Worm (Caenorhabditis elegans) whole organism, L4 larva: ENCODE measurements around the gene B0218.5.

Experiments used
- F10B5.3 ChIP-seq: sonication (generic microtip); optimal IDR thresholded peaks from 2 replicates; lab custom pipeline; 2016; ENCODE audit warnings: mild to moderate bottlenecking, missing genetic modification characterization, missing compliant biosample characterization
- F26F4.8 ChIP-seq: fragments of 200-800 bp; sonication (Bioruptor generic); conservative IDR thresholded peaks from 2 replicates; pipeline ENCODE4 v1.3.6; 2022; ENCODE audit warnings: missing genetic modification characterization, missing compliant biosample characterization
- F37D6.2 ChIP-seq: sonication (generic microtip); optimal IDR thresholded peaks from 2 replicates; lab custom pipeline; 2016; ENCODE audit warnings: mild to moderate bottlenecking, missing genetic modification characterization, missing compliant biosample characterization
- T26A8.4 ChIP-seq: fragments of 200-800 bp; sonication (Bioruptor generic); IDR thresholded peaks from 2 replicates; pipeline ENCODE4 v1.3.6; 2022; ENCODE audit warnings: missing genetic modification characterization, missing compliant biosample characterization
- Y105C5A.15 ChIP-seq: fragments of 200-800 bp; sonication (Bioruptor generic); IDR thresholded peaks from 2 replicates; pipeline ENCODE4 v1.3.6; 2022; ENCODE audit warnings: missing genetic modification characterization, missing compliant biosample characterization
- Y5F2A.4 ChIP-seq: fragments of 200-800 bp; sonication (Bioruptor generic); optimal IDR thresholded peaks from 2 replicates; lab custom pipeline; 2018; ENCODE audit warnings: mild to moderate bottlenecking, missing genetic modification characterization, missing compliant biosample characterization
- ZK546.5 ChIP-seq, 2 experiments: sonication (generic microtip); optimal IDR thresholded peaks; 2 replicates each; lab custom pipeline; 2017; ENCODE audit warnings: missing biosample characterization in 2 of 2, missing genetic modification characterization in 2 of 2
- aha-1 ChIP-seq: fragments of 150-350 bp; peaks from one replicate; lab custom pipeline; 2014; ENCODE audit warnings: missing biosample characterization, missing genetic modification characterization
- ama-1 ChIP-seq: fragments of 150-350 bp; optimal IDR thresholded peaks from 2 replicates; lab custom pipeline; 2014; ENCODE audit warnings: inconsistent platforms, mixed read lengths
- arid-1 ChIP-seq: fragments of 200-800 bp; sonication (Bioruptor generic); conservative IDR thresholded peaks from 2 replicates; pipeline ENCODE4 v1.3.6; 2022; ENCODE audit warnings: missing genetic modification reagents, missing genetic modification characterization, missing compliant biosample characterization
- ceh-32 ChIP-seq: sonication (generic microtip); optimal IDR thresholded peaks from 2 replicates; lab custom pipeline; 2016; ENCODE audit warnings: mild to moderate bottlenecking, missing genetic modification characterization, missing compliant biosample characterization; ENCODE audit not compliant: poor library complexity
- ceh-82 ChIP-seq: sonication (generic microtip); optimal IDR thresholded peaks from 2 replicates; lab custom pipeline; 2017; ENCODE audit warnings: missing biosample characterization, missing genetic modification characterization
- ctbp-1 ChIP-seq: fragments of 200-800 bp; sonication (Bioruptor generic); IDR thresholded peaks from 2 replicates; pipeline ENCODE4 v1.3.6; 2022; ENCODE audit warnings: missing genetic modification reagents, missing genetic modification characterization, missing compliant biosample characterization
- daf-12 ChIP-seq: fragments of 150-350 bp; optimal IDR thresholded peaks from 2 replicates; lab custom pipeline; 2014; ENCODE audit warnings: missing biosample characterization, missing genetic modification reagents, missing genetic modification characterization
- daf-16 ChIP-seq, 3 experiments: sonication (generic microtip); optimal IDR thresholded peaks; 2 replicates each; lab custom pipeline; 2016 to 2017; ENCODE audit warnings: missing genetic modification characterization in 3 of 3, missing genetic modification reagents in 3 of 3, mild to moderate bottlenecking in 2 of 3, missing compliant biosample characterization in 2 of 3, missing biosample characterization in 1 of 3, moderate library complexity in 1 of 3
- dmd-6 ChIP-seq: fragments of 200-800 bp; sonication (Bioruptor generic); IDR thresholded peaks from 2 replicates; pipeline ENCODE4 v1.3.6; 2022; ENCODE audit warnings: missing genetic modification reagents, missing genetic modification characterization, missing compliant biosample characterization
- dve-1 ChIP-seq: sonication (generic microtip); optimal IDR thresholded peaks from 2 replicates; lab custom pipeline; 2017; ENCODE audit warnings: antibody characterized with exemption, mild to moderate bottlenecking, missing genetic modification characterization, missing compliant biosample characterization; ENCODE audit not compliant: insufficient read depth
- egl-43 ChIP-seq: fragments of 200-800 bp; sonication (Bioruptor generic); IDR thresholded peaks from 2 replicates; pipeline ENCODE4 v1.3.6; 2022; ENCODE audit warnings: missing genetic modification reagents, missing genetic modification characterization, missing compliant biosample characterization
- fkh-10 ChIP-seq: fragments of 150-350 bp; optimal IDR thresholded peaks from 2 replicates; lab custom pipeline; 2014; ENCODE audit warnings: missing biosample characterization, missing genetic modification reagents, missing genetic modification characterization
- fos-1 ChIP-seq: fragments of 150-350 bp; optimal IDR thresholded peaks from 2 replicates; lab custom pipeline; 2014; ENCODE audit warnings: missing biosample characterization, missing genetic modification characterization
- hlh-30 ChIP-seq: sonication (generic microtip); optimal IDR thresholded peaks from 2 replicates; lab custom pipeline; 2017; ENCODE audit warnings: antibody characterized with exemption, mild to moderate bottlenecking, missing genetic modification characterization, missing compliant biosample characterization; ENCODE audit not compliant: insufficient read depth
- jun-1 ChIP-seq: fragments of 150-350 bp; optimal IDR thresholded peaks from 2 replicates; lab custom pipeline; 2014; ENCODE audit warnings: missing biosample characterization, missing genetic modification reagents, missing genetic modification characterization
- lin-13 ChIP-seq: fragments of 150-350 bp; optimal IDR thresholded peaks from 2 replicates; lab custom pipeline; 2014; ENCODE audit warnings: missing biosample characterization, missing genetic modification reagents, missing genetic modification characterization
- lir-3 ChIP-seq: sonication (generic microtip); optimal IDR thresholded peaks from 2 replicates; lab custom pipeline; 2016; ENCODE audit warnings: mild to moderate bottlenecking, missing genetic modification characterization, missing compliant biosample characterization
- madf-9 ChIP-seq: fragments of 200-800 bp; sonication (Bioruptor generic); conservative IDR thresholded peaks from 2 replicates; pipeline ENCODE4 v1.3.6; 2022; ENCODE audit warnings: missing genetic modification reagents, missing genetic modification characterization, missing compliant biosample characterization
- mep-1 ChIP-seq: fragments of 150-350 bp; sonication (generic microtip); optimal IDR thresholded peaks from 3 replicates; lab custom pipeline; 2014; ENCODE audit warnings: missing biosample characterization, missing genetic modification characterization
- mxl-3 ChIP-seq: fragments of 200-800 bp; sonication (Bioruptor generic); optimal IDR thresholded peaks from 2 replicates; lab custom pipeline; 2018; ENCODE audit warnings: mild to moderate bottlenecking, missing genetic modification characterization, missing compliant biosample characterization
- nhr-10 ChIP-seq: fragments of 150-350 bp; optimal IDR thresholded peaks from 2 replicates; lab custom pipeline; 2014; ENCODE audit warnings: missing biosample characterization, missing genetic modification characterization
- nhr-11 ChIP-seq: fragments of 150-350 bp; optimal IDR thresholded peaks from 2 replicates; lab custom pipeline; 2014; ENCODE audit warnings: missing biosample characterization, missing genetic modification characterization
- nhr-237 ChIP-seq: sonication (generic microtip); optimal IDR thresholded peaks from 2 replicates; lab custom pipeline; 2017; ENCODE audit warnings: missing biosample characterization, missing genetic modification characterization
- nhr-25 ChIP-seq: sonication (generic microtip); optimal IDR thresholded peaks from 2 replicates; lab custom pipeline; 2017; ENCODE audit warnings: missing genetic modification characterization, mild to moderate bottlenecking, missing compliant biosample characterization, antibody characterized with exemption, moderate library complexity, borderline replicate concordance; ENCODE audit not compliant: insufficient read depth
- nhr-28 ChIP-seq: fragments of 150-350 bp; optimal IDR thresholded peaks from 2 replicates; lab custom pipeline; 2014; ENCODE audit warnings: missing biosample characterization, missing genetic modification characterization
- nhr-48 ChIP-seq: sonication (generic microtip); optimal IDR thresholded peaks from 2 replicates; lab custom pipeline; 2016; ENCODE audit warnings: mild to moderate bottlenecking, missing genetic modification characterization, missing compliant biosample characterization
- pha-4 ChIP-seq, 2 experiments: fragments of 150-350 bp in 1 of 2; fragments of 200-800 bp in 1 of 2; sonication (Bioruptor generic) in 1 of 2; IDR thresholded peaks in 1 of 2; optimal IDR thresholded peaks in 1 of 2; 2 replicates each; pipeline versions ENCODE4 v1.3.6 to Lab custom; 2014 to 2022; ENCODE audit warnings: missing genetic modification characterization in 2 of 2, missing genetic modification reagents in 2 of 2, missing biosample characterization in 1 of 2, missing compliant biosample characterization in 1 of 2
- rbr-2 ChIP-seq: sonication (generic microtip); optimal IDR thresholded peaks from 2 replicates; lab custom pipeline; 2016; ENCODE audit warnings: missing genotype, missing genetic modification characterization, missing compliant biosample characterization
- set-16 ChIP-seq: fragments of 200-800 bp; sonication (Bioruptor generic); IDR thresholded peaks from 2 replicates; pipeline ENCODE4 v1.3.6; 2022; ENCODE audit warnings: missing genetic modification reagents, missing genetic modification characterization, missing compliant biosample characterization
- skn-1 ChIP-seq: fragments of 150-350 bp; optimal IDR thresholded peaks from 2 replicates; lab custom pipeline; 2014; ENCODE audit warnings: missing biosample characterization, missing genetic modification characterization
- tra-1 ChIP-seq: fragments of 200-800 bp; sonication (Bioruptor generic); IDR thresholded peaks from 2 replicates; pipeline ENCODE4 v1.3.6; 2022; ENCODE audit warnings: missing genetic modification reagents, missing genetic modification characterization, missing compliant biosample characterization
- unc-62 ChIP-seq, 3 experiments: fragments of 150-350 bp in 1 of 3; sonication (generic microtip); optimal IDR thresholded peaks in 2 of 3; peaks in 1 of 3; 1 replicate in 1 of 3; 2 replicates in 2 of 3; lab custom pipeline; 2014 to 2017; ENCODE audit warnings: missing biosample characterization in 3 of 3, missing genetic modification characterization in 3 of 3, missing genetic modification reagents in 3 of 3, missing genotype in 1 of 3
- zfp-3 ChIP-seq: fragments of 200-800 bp; sonication (Bioruptor generic); conservative IDR thresholded peaks from 2 replicates; pipeline ENCODE4 v1.3.6; 2022; ENCODE audit warnings: missing genetic modification reagents, missing genetic modification characterization, missing compliant biosample characterization
- zip-11 ChIP-seq: fragments of 200-800 bp; sonication (Bioruptor generic); IDR thresholded peaks from 2 replicates; pipeline ENCODE4 v1.3.6; 2022; ENCODE audit warnings: missing genetic modification characterization, missing compliant biosample characterization
- ztf-7 ChIP-seq: fragments of 150-350 bp; optimal IDR thresholded peaks from 2 replicates; lab custom pipeline; 2014; ENCODE audit warnings: missing biosample characterization, missing genetic modification characterization

B0218.5 gene

DNA sequence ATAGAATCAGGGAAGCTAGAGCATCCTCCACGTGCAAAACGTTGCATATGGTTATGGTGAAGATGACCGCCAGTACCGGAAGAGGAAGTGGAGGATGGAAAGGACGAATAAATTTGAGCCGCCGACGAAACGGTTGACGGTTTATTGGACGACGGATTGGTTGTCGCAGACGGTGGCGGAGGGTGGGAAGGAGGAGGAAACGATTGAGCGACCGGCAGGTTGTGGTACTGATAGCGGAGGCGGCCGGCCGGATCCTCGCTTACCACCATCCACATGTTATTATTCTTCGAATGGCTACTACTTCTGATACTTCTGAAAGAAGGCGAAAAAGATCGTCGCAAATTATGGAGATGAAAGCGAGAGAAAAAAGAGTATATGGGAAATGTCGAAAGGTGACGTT is 35.8 kb upstream of the B0218.5 start:
- TF ChIP-seq nhr-237 (no peak), nhr-25 (tag; lab: Kevin White, UChicago) (no peak), aha-1 (peak; percentile 45), set-16 (GFP tag; lab: Robert Waterston, UW) (peak; percentile 66), ctbp-1 (GFP tag; lab: Robert Waterston, UW) (no peak)

DNA sequence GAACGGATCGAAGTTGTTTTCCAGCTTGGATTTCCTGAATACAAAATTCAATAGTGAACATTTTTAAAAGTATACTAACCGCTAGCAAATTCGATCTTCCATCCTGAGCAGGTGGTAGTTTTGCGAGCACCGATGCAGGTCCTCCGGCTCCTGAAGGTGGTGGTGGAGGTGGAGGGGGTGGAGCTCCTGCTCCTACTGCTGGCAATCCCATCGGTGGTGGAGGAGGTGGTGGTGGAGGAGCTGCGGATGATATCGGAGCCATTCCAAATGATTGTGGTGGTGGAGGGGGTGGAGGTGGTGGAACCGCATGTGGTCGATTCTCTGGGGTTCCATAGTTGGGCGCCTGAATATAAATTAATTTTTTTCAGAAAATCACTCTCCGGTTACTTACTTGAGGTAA is 32.6 kb upstream of the B0218.5 start:
- TF ChIP-seq T26A8.4 (GFP tag; lab: Robert Waterston, UW) = no peak
- TF ChIP-seq fos-1 (tag; lab: Kevin White, UChicago) = no peak
- no peak for TF ChIP-seq lir-3 (tag; lab: Kevin White, UChicago)
- no peak for TF ChIP-seq nhr-25 (tag; lab: Kevin White, UChicago)
- peak in 1 of 2 experiments; percentile 6 for TF ChIP-seq unc-62 (GFP tag; optimal IDR thresholded peaks at IDR 0.05 in 1 of 2; lab: Kevin White, UChicago)
- TF ChIP-seq unc-62 (tag; optimal IDR thresholded peaks at IDR 0.05; lab: Kevin White, UChicago) = no peak
- TF ChIP-seq pha-4 (GFP tag; IDR thresholded peaks at IDR 0.05; lab: Robert Waterston, UW) = 0 out of 2 replicates have a peak, but pooled peaks have one; percentile 8
- TF ChIP-seq pha-4 (tag; optimal IDR thresholded peaks at IDR 0.05; lab: Kevin White, UChicago) = no peak
- TF ChIP-seq ama-1 = no peak
- peak; percentile 95 for TF ChIP-seq set-16 (GFP tag; lab: Robert Waterston, UW)

DNA sequence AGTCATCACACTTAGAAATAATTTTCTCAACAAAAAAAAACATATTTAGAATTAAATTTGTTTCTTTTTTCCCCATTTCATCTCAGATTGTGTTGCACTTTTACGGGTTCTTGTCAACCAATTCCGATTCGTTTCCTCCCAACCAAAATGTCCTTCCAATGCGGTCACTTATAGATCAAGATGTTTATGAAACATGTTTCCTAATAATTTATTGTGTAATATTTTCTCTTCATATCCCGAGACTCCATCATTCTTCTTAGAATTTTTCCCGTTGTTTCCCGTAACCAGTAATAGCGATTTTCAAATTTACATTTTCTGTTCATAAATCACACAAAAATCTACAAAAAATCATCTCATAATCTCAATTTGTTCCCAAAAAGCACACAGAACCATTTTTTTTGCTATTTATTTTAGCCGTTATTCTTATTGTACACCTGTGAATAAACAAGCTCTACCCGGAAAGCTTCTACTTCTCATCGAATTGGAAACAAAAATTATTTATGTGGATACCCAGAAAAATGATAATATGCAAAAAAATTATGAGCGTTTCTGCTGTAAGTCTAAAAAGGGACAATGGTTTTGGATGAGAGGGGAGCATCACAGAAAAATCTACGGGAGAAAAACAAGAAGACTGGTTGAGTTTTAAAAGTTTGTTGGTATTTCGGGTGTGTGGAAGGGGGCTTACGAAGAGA is 31.5 kb upstream of the B0218.5 start:
- TF ChIP-seq daf-12 (tag; lab: Kevin White, UChicago) (no peak), egl-43 (GFP tag; lab: Robert Waterston, UW) (no peak), madf-9 (GFP tag; lab: Robert Waterston, UW) (no peak), daf-16 (GFP tag; optimal IDR thresholded peaks at IDR 0.05; lab: Kevin White, UChicago) (no peak), daf-16 (tag; optimal IDR thresholded peaks at IDR 0.05; lab: Kevin White, UChicago) (no peak), Y105C5A.15 (GFP tag; lab: Robert Waterston, UW) (peak; percentile 7; the same call in 1 of the 2 replicates), ceh-82 (no peak), dve-1 (tag; lab: Kevin White, UChicago) (no peak), Y5F2A.4 (GFP tag; lab: Kevin White, UChicago) (no peak), jun-1 (tag; lab: Kevin White, UChicago) (no peak), nhr-28 (tag; lab: Kevin White, UChicago) (no peak), zfp-3 (GFP tag; lab: Robert Waterston, UW) (no peak), tra-1 (GFP tag; lab: Robert Waterston, UW) (no peak), arid-1 (GFP tag; lab: Robert Waterston, UW) (0 out of 2 replicates have a peak, but pooled peaks have one; percentile 17), zip-11 (no peak), ztf-7 (no peak), ceh-32 (tag; lab: Kevin White, UChicago) (no peak), nhr-48 (no peak), lir-3 (tag; lab: Kevin White, UChicago) (no peak), skn-1 (tag; lab: Kevin White, UChicago) (no peak), lin-13 (GFP tag; lab: Kevin White, UChicago) (no peak), hlh-30 (tag; lab: Kevin White, UChicago) (no peak), ctbp-1 (GFP tag; lab: Robert Waterston, UW) (no peak), aha-1 (peak; percentile 58), unc-62 (GFP tag; optimal IDR thresholded peaks at IDR 0.05 in 1 of 2; lab: Kevin White, UChicago) (peak in 1 of 2 experiments; percentile 98), unc-62 (tag; optimal IDR thresholded peaks at IDR 0.05; lab: Kevin White, UChicago) (no peak)
- TF ChIP-seq, all 104 proteins: peak for 4

DNA sequence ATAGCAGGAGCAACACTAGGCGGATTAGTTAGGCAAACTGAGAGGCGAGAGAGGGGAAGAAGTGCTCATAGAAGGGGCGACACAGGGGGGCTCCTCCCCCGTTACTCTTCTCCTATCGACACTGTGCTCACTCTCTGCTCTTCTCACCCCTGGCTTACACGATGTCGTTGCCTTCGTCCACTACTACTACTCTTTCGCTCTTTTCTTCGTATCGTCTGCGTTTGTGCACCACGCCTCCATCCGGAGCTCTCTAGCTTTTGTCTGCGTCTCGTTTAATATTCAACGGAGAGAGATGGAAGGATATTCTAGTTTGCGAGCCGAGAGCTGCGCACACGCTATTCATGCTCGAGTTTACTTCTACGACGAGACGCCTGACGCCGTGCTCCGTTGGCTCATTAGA is 26.3 kb upstream of the B0218.5 start:
- TF ChIP-seq rbr-2 (tag; lab: Kevin White, UChicago) (peak; percentile 75), F37D6.2 (tag; lab: Kevin White, UChicago) (peak; percentile 3), hlh-30 (tag; lab: Kevin White, UChicago) (peak; percentile 37), nhr-11 (tag; lab: Kevin White, UChicago) (peak; percentile 71), egl-43 (GFP tag; lab: Robert Waterston, UW) (peak; percentile 61; the same call in 1 of the 2 replicates), mep-1 (peak; percentile 58), nhr-10 (tag; lab: Kevin White, UChicago) (no peak), F10B5.3 (tag; lab: Kevin White, UChicago) (no peak), F26F4.8 (GFP tag; lab: Robert Waterston, UW) (no peak), fkh-10 (GFP tag; lab: Kevin White, UChicago) (peak; percentile 65), dmd-6 (GFP tag; lab: Robert Waterston, UW) (peak; percentile 15; the same call in 1 of the 2 replicates), lir-3 (tag; lab: Kevin White, UChicago) (no peak), tra-1 (GFP tag; lab: Robert Waterston, UW) (no peak), aha-1 (peak; percentile 98), ZK546.5 (tag; optimal IDR thresholded peaks at IDR 0.05; lab: Kevin White, UChicago) (no peak), mxl-3 (GFP tag; lab: Kevin White, UChicago) (peak; percentile 28), fos-1 (tag; lab: Kevin White, UChicago) (no peak)
